Fruit fly (Drosophila melanogaster) whole organism, embryonic: Measurements from ENCODE around the gene CG15740.
A peak's percentile ranks its signal among the peaks of the same experiment; 100 is the strongest.

ENCODE experiments used
- Aef1 ChIP-seq: fragments of 200-800 bp; sonication (Bioruptor generic); IDR thresholded peaks from 3 replicates; pipeline ENCODE4 v1.3.6; 2022; ENCODE audit warnings: missing biosample characterization, missing genetic modification characterization
- B-H2 ChIP-seq: fragments of 200-800 bp; sonication (Bioruptor generic); optimal IDR thresholded peaks from 2 replicates; lab custom pipeline; 2018; ENCODE audit warnings: missing biosample characterization, mild to moderate bottlenecking, missing genetic modification characterization
- CG1024 ChIP-seq: fragments of 200-800 bp; sonication (Bioruptor generic); IDR thresholded peaks from 2 replicates; pipeline ENCODE4 v1.3.6; 2022; ENCODE audit warnings: missing biosample characterization, missing genetic modification characterization
- CG11093 ChIP-seq: fragments of 200-800 bp; sonication (Bioruptor generic); IDR thresholded peaks from 3 replicates; pipeline ENCODE4 v1.3.6; 2022; ENCODE audit warnings: missing biosample characterization, missing genetic modification characterization
- CG11695 ChIP-seq: fragments of 200-800 bp; sonication (Bioruptor generic); IDR thresholded peaks from 3 replicates; pipeline ENCODE4 v1.3.6; 2022; ENCODE audit warnings: missing biosample characterization, missing genetic modification characterization
- CG12299 ChIP-seq: fragments of 200-800 bp; sonication (Bioruptor generic); optimal IDR thresholded peaks from 2 replicates; lab custom pipeline; 2018; ENCODE audit warnings: missing biosample characterization, mild to moderate bottlenecking, missing genetic modification characterization
- CG13624 ChIP-seq: fragments of 200-800 bp; sonication (Bioruptor generic); optimal IDR thresholded peaks from 2 replicates; lab custom pipeline; 2016; ENCODE audit warnings: missing biosample characterization, missing genetic modification characterization
- CG1792 ChIP-seq: fragments of 200-800 bp; sonication (Bioruptor generic); optimal IDR thresholded peaks from 2 replicates; lab custom pipeline; 2016; ENCODE audit warnings: missing biosample characterization, missing genetic modification characterization
- CG18599 ChIP-seq: fragments of 200-800 bp; sonication (Bioruptor generic); optimal IDR thresholded peaks from 3 replicates; lab custom pipeline; 2017; ENCODE audit warnings: missing biosample characterization, missing genetic modification characterization, mild to moderate bottlenecking, moderate library complexity, missing genetic modification reagents
- CG2120 ChIP-seq: fragments of 200-800 bp; sonication (Bioruptor generic); optimal IDR thresholded peaks from 3 replicates; lab custom pipeline; 2016; ENCODE audit warnings: missing biosample characterization, missing genetic modification characterization
- CG31224 ChIP-seq: fragments of 200-800 bp; sonication (Bioruptor generic); IDR thresholded peaks from 2 replicates; pipeline ENCODE4 v1.3.6; 2022; ENCODE audit warnings: missing biosample characterization, missing genetic modification characterization
- CG3407 ChIP-seq: fragments of 200-800 bp; sonication (Bioruptor generic); optimal IDR thresholded peaks from 2 replicates; lab custom pipeline; 2018; ENCODE audit warnings: missing biosample characterization, mild to moderate bottlenecking, missing genetic modification characterization
- CG6689 ChIP-seq: fragments of 200-800 bp; sonication (Bioruptor generic); IDR thresholded peaks from 2 replicates; pipeline ENCODE4 v1.3.6; 2022; ENCODE audit warnings: missing biosample characterization, missing genetic modification characterization
- CG8281 ChIP-seq: fragments of 200-800 bp; sonication (Bioruptor generic); optimal IDR thresholded peaks from 2 replicates; lab custom pipeline; 2018; ENCODE audit warnings: missing biosample characterization, mild to moderate bottlenecking, missing genetic modification characterization, moderate library complexity
- CG8924 ChIP-seq: fragments of 200-800 bp; optimal IDR thresholded peaks from 3 replicates; lab custom pipeline; 2019; ENCODE audit warnings: missing biosample characterization, mild to moderate bottlenecking, missing genetic modification characterization, moderate library complexity
- CG9437 ChIP-seq: fragments of 200-800 bp; sonication (Bioruptor generic); optimal IDR thresholded peaks from 2 replicates; lab custom pipeline; 2018; ENCODE audit warnings: missing biosample characterization, mild to moderate bottlenecking, missing genetic modification characterization
- CG9817 ChIP-seq: fragments of 200-800 bp; sonication (Bioruptor generic); optimal IDR thresholded peaks from 2 replicates; lab custom pipeline; 2018; ENCODE audit warnings: missing biosample characterization, mild to moderate bottlenecking, missing genetic modification characterization, moderate library complexity
- CoRest ChIP-seq: fragments of 200-800 bp; sonication (Bioruptor generic); optimal IDR thresholded peaks from 3 replicates; lab custom pipeline; 2018; ENCODE audit warnings: missing biosample characterization, mild to moderate bottlenecking, missing genetic modification characterization, moderate library complexity
- Dek ChIP-seq: fragments of 200-800 bp; sonication (Bioruptor generic); optimal IDR thresholded peaks from 3 replicates; lab custom pipeline; 2019; ENCODE audit warnings: missing biosample characterization, mild to moderate bottlenecking, missing genetic modification characterization, moderate library complexity
- Fer1 ChIP-seq: fragments of 200-800 bp; sonication (Bioruptor generic); optimal IDR thresholded peaks from 2 replicates; lab custom pipeline; 2017; ENCODE audit warnings: missing biosample characterization, mild to moderate bottlenecking, missing genetic modification characterization
- Fer2 ChIP-seq: fragments of 200-800 bp; sonication (Bioruptor generic); optimal IDR thresholded peaks from 2 replicates; lab custom pipeline; 2018; ENCODE audit warnings: missing biosample characterization, mild to moderate bottlenecking, missing genetic modification characterization, moderate library complexity
- Fer3 ChIP-seq: fragments of 200-800 bp; sonication (Bioruptor generic); optimal IDR thresholded peaks from 2 replicates; lab custom pipeline; 2018; ENCODE audit warnings: missing biosample characterization, mild to moderate bottlenecking, missing genetic modification characterization, moderate library complexity
- H2.0 ChIP-seq: fragments of 200-800 bp; sonication (Bioruptor generic); IDR thresholded peaks from 2 replicates; pipeline ENCODE4 v1.3.6; 2022; ENCODE audit warnings: missing biosample characterization, missing genetic modification characterization
- Hey ChIP-seq: fragments of 200-800 bp; sonication (Bioruptor generic); optimal IDR thresholded peaks from 3 replicates; lab custom pipeline; 2018; ENCODE audit warnings: missing biosample characterization, mild to moderate bottlenecking, missing genetic modification characterization
- Hmr ChIP-seq: fragments of 200-800 bp; sonication (Bioruptor generic); optimal IDR thresholded peaks from 3 replicates; lab custom pipeline; 2017; ENCODE audit warnings: mild to moderate bottlenecking, missing biosample characterization, missing genetic modification reagents, missing genetic modification characterization
- Hr39 ChIP-seq: fragments of >200 bp; optimal IDR thresholded peaks from 2 replicates; lab custom pipeline; 2017
- Lhr ChIP-seq: fragments of 200-800 bp; sonication (Bioruptor generic); optimal IDR thresholded peaks from 3 replicates; lab custom pipeline; 2017; ENCODE audit warnings: mild to moderate bottlenecking, missing biosample characterization, missing genetic modification reagents, missing genetic modification characterization
- Mad ChIP-seq: fragments of 200-800 bp; sonication (Bioruptor generic); optimal IDR thresholded peaks from 2 replicates; lab custom pipeline; 2016; ENCODE audit warnings: missing biosample characterization, missing genetic modification characterization
- Med ChIP-seq: fragments of 200-800 bp; sonication (Bioruptor generic); peaks from one replicate; lab custom pipeline; 2016; ENCODE audit warnings: missing biosample characterization, missing genetic modification characterization, mild to moderate bottlenecking, inconsistent platforms, moderate library complexity
- NFAT ChIP-seq: fragments of 200-800 bp; sonication (Bioruptor generic); IDR thresholded peaks from 2 replicates; pipeline ENCODE4 v1.3.6; 2022; ENCODE audit warnings: missing biosample characterization, missing genetic modification characterization
- Usf ChIP-seq: fragments of 200-800 bp; sonication (Bioruptor generic); optimal IDR thresholded peaks from 2 replicates; lab custom pipeline; 2017; ENCODE audit warnings: missing genotype, missing biosample characterization, missing genetic modification characterization
- Xrp1 ChIP-seq: fragments of 200-800 bp; sonication (Bioruptor generic); IDR thresholded peaks from 2 replicates; pipeline ENCODE4 v1.3.6; 2022; ENCODE audit warnings: missing biosample characterization, missing genetic modification characterization
- ash1 ChIP-seq: fragments of 200-800 bp; sonication (Bioruptor generic); optimal IDR thresholded peaks from 2 replicates; lab custom pipeline; 2018; ENCODE audit warnings: missing biosample characterization, mild to moderate bottlenecking, missing genetic modification characterization
- ato ChIP-seq: fragments of 200-800 bp; sonication (Bioruptor generic); IDR thresholded peaks from 2 replicates; pipeline ENCODE4 v1.3.6; 2022; ENCODE audit warnings: missing biosample characterization, missing genetic modification characterization; ENCODE audit not compliant: partially characterized antibody
- bsh ChIP-seq, 2 experiments: fragments of 200-800 bp; sonication (Bioruptor generic); optimal IDR thresholded peaks; 2 replicates each; lab custom pipeline; 2017 to 2018; ENCODE audit warnings: mild to moderate bottlenecking in 2 of 2, missing biosample characterization in 2 of 2, missing genetic modification characterization in 2 of 2, moderate library complexity in 1 of 2
- caup ChIP-seq: fragments of 200-800 bp; sonication (Bioruptor generic); optimal IDR thresholded peaks from 3 replicates; lab custom pipeline; 2017; ENCODE audit warnings: missing biosample characterization, mild to moderate bottlenecking, missing genetic modification characterization, moderate library complexity; ENCODE audit not compliant: severe bottlenecking
- emc ChIP-seq: fragments of 200-800 bp; sonication (Bioruptor generic); optimal IDR thresholded peaks from 2 replicates; lab custom pipeline; 2016; ENCODE audit warnings: missing biosample characterization, missing genetic modification characterization
- eyg ChIP-seq: fragments of 200-800 bp; sonication (Bioruptor generic); optimal IDR thresholded peaks from 3 replicates; lab custom pipeline; 2016; ENCODE audit warnings: missing biosample characterization, missing genetic modification characterization
- ftz-f1 ChIP-seq: fragments of 200-800 bp; sonication (Bioruptor generic); optimal IDR thresholded peaks from 2 replicates; lab custom pipeline; 2016; ENCODE audit warnings: missing biosample characterization, missing genetic modification characterization
- gem ChIP-seq: fragments of 200-800 bp; sonication (Bioruptor generic); optimal IDR thresholded peaks from 2 replicates; lab custom pipeline; 2019; ENCODE audit warnings: missing biosample characterization, mild to moderate bottlenecking, missing genetic modification characterization, moderate library complexity
- gfzf ChIP-seq: fragments of 200-800 bp; sonication (Bioruptor generic); optimal IDR thresholded peaks from 2 replicates; lab custom pipeline; 2016; ENCODE audit warnings: missing biosample characterization, mild to moderate bottlenecking, missing genetic modification characterization, moderate library complexity
- hkb ChIP-seq, 2 experiments: fragments of 200-800 bp in 1 of 2; fragments of >200 bp in 1 of 2; sonication (Bioruptor generic) in 1 of 2; IDR thresholded peaks in 1 of 2; optimal IDR thresholded peaks in 1 of 2; 2 replicates each; pipeline versions ENCODE4 v1.3.6 to Lab custom; 2017 to 2022; ENCODE audit warnings: missing biosample characterization in 1 of 2, missing genetic modification characterization in 1 of 2
- lab ChIP-seq: fragments of 200-800 bp; sonication (Bioruptor generic); optimal IDR thresholded peaks from 3 replicates; lab custom pipeline; 2017; ENCODE audit warnings: missing biosample characterization, missing genetic modification characterization, mild to moderate bottlenecking, moderate library complexity, missing genetic modification reagents
- odd ChIP-seq: fragments of 200-800 bp; sonication (Bioruptor generic); optimal IDR thresholded peaks from 2 replicates; lab custom pipeline; 2017; ENCODE audit warnings: missing biosample characterization, mild to moderate bottlenecking, missing genetic modification characterization
- onecut ChIP-seq: fragments of 200-800 bp; sonication (Bioruptor generic); IDR thresholded peaks from 2 replicates; pipeline ENCODE4 v1.3.6; 2022; ENCODE audit warnings: missing biosample characterization, missing genetic modification characterization
- peb ChIP-seq: fragments of 200-800 bp; sonication (Bioruptor generic); IDR thresholded peaks from 2 replicates; pipeline ENCODE4 v1.3.6; 2022; ENCODE audit warnings: missing biosample characterization, missing genetic modification characterization
- phol ChIP-seq: fragments of 200-800 bp; sonication (Bioruptor generic); optimal IDR thresholded peaks from 3 replicates; lab custom pipeline; 2018; ENCODE audit warnings: missing biosample characterization, mild to moderate bottlenecking, missing genetic modification characterization, moderate library complexity
- sens ChIP-seq: fragments of 200-800 bp; sonication (Bioruptor generic); peaks from one replicate; lab custom pipeline; 2016; ENCODE audit warnings: missing biosample characterization, missing genetic modification characterization
- seq ChIP-seq: fragments of 200-800 bp; sonication (Bioruptor generic); IDR thresholded peaks from 2 replicates; pipeline ENCODE4 v1.3.6; 2022; ENCODE audit warnings: missing biosample characterization, missing genetic modification characterization
- zfh2 ChIP-seq: fragments of 200-800 bp; sonication (Bioruptor generic); optimal IDR thresholded peaks from 2 replicates; lab custom pipeline; 2016; ENCODE audit warnings: missing biosample characterization, missing genetic modification characterization

Gene CG15740

dm6 chrX:11885356-11885755 lies 39.5 kb upstream of the CG15740 start (continued):
- TF ChIP-seq CG8924 (tag; lab: Kevin White, UChicago) (peak; percentile 50), seq (GFP tag; lab: Robert Waterston, UW) (0 out of 2 replicates have a peak, but pooled peaks have one; percentile 14), CG1024 (no peak), CG9817 (tag; lab: Kevin White, UChicago) (peak; percentile 54), lab (peak; percentile 61), CG12299 (tag; lab: Kevin White, UChicago) (no peak), odd (GFP tag; lab: Kevin White, UChicago) (peak; percentile 30), Fer3 (peak; percentile 43), CG8281 (no peak), bsh (GFP tag; optimal IDR thresholded peaks at IDR 0.05; lab: Kevin White, UChicago) (peak in 1 of 2 experiments; percentile 31), CoRest (tag; lab: Kevin White, UChicago) (peak; percentile 54), Lhr (GFP tag; lab: Kevin White, UChicago) (no peak), Xrp1 (GFP tag; lab: Robert Waterston, UW) (peak; percentile 48; the same call in 1 of the 2 replicates), CG18599 (GFP tag; lab: Kevin White, UChicago) (peak; percentile 57), CG11695 (peak; percentile 19; the same call in 1 of the 3 replicates), CG2120 (GFP tag; lab: Kevin White, UChicago) (peak; percentile 40), ash1 (GFP tag; lab: Kevin White, UChicago) (no peak), CG1792 (GFP tag; lab: Kevin White, UChicago) (no peak), Hey (tag; lab: Kevin White, UChicago) (peak; percentile 2), CG6689 (GFP tag; lab: Robert Waterston, UW) (peak; percentile 33; the same call in 1 of the 2 replicates), phol (tag; lab: Kevin White, UChicago) (peak; percentile 48), CG3407 (GFP tag; lab: Kevin White, UChicago) (peak; percentile 0), onecut (GFP tag; lab: Robert Waterston, UW) (no peak), B-H2 (GFP tag; lab: Kevin White, UChicago) (peak; percentile 18), Fer2 (tag; lab: Kevin White, UChicago) (peak; percentile 27), ftz-f1 (GFP tag; lab: Kevin White, UChicago) (no peak), Mad (GFP tag; lab: Kevin White, UChicago) (no peak), emc (GFP tag; lab: Kevin White, UChicago) (no peak), gem (tag; lab: Kevin White, UChicago) (peak; percentile 71), Fer1 (GFP tag; lab: Kevin White, UChicago) (peak; percentile 50), Usf (GFP tag; lab: Kevin White, UChicago) (no peak), eyg (GFP tag; lab: Kevin White, UChicago) (no peak), CG11093 (no peak), H2.0 (GFP tag; lab: Robert Waterston, UW) (0 out of 2 replicates have a peak, but pooled peaks have one; percentile 17), CG31224 (0 out of 2 replicates have a peak, but pooled peaks have one; percentile 26), Med (GFP tag; lab: Kevin White, UChicago) (peak; percentile 73), peb (GFP tag; lab: Robert Waterston, UW) (no peak), ato (GFP tag; lab: Robert Waterston, UW) (no peak), Dek (tag; lab: Kevin White, UChicago) (peak; percentile 37), caup (peak; percentile 31), Aef1 (GFP tag; lab: Robert Waterston, UW) (peak; percentile 39; the same call in 1 of the 3 replicates), CG9437 (GFP tag; lab: Kevin White, UChicago) (peak; percentile 16), NFAT (no peak), zfh2 (GFP tag; lab: Kevin White, UChicago) (peak; percentile 17), hkb (optimal IDR thresholded peaks at IDR 0.05; lab: Kevin White, UChicago) (no peak), hkb (GFP tag; IDR thresholded peaks at IDR 0.05; lab: Robert Waterston, UW) (peak; percentile 55), gfzf (GFP tag; lab: Kevin White, UChicago) (no peak), Hr39 (no peak), CG13624 (GFP tag; lab: Kevin White, UChicago) (no peak), sens (GFP tag; lab: Kevin White, UChicago) (peak; percentile 66), Hmr (GFP tag; lab: Kevin White, UChicago) (peak; percentile 49)
